Fruit fly (Drosophila melanogaster) whole organism, wandering third instar larva: ENCODE results near the gene CG7872.

Source experiments
- CG32264 ChIP-seq: fragments of 200-800 bp; sonication (Bioruptor generic); optimal IDR thresholded peaks from 2 replicates; lab custom pipeline; 2016; ENCODE audit warnings: missing biosample characterization, missing genetic modification characterization
- OdsH ChIP-seq: fragments of 200-800 bp; sonication (Bioruptor generic); optimal IDR thresholded peaks from 2 replicates; lab custom pipeline; 2016; ENCODE audit warnings: missing biosample characterization, mild to moderate bottlenecking, missing genetic modification characterization
- lola ChIP-seq: fragments of >200 bp; optimal IDR thresholded peaks from 2 replicates; lab custom pipeline; 2017; ENCODE audit warnings: missing biosample characterization, missing genetic modification characterization
- tai ChIP-seq: sonication (Bioruptor generic); optimal IDR thresholded peaks from 2 replicates; lab custom pipeline; 2016; ENCODE audit warnings: missing biosample characterization, missing genetic modification characterization

DNA sequence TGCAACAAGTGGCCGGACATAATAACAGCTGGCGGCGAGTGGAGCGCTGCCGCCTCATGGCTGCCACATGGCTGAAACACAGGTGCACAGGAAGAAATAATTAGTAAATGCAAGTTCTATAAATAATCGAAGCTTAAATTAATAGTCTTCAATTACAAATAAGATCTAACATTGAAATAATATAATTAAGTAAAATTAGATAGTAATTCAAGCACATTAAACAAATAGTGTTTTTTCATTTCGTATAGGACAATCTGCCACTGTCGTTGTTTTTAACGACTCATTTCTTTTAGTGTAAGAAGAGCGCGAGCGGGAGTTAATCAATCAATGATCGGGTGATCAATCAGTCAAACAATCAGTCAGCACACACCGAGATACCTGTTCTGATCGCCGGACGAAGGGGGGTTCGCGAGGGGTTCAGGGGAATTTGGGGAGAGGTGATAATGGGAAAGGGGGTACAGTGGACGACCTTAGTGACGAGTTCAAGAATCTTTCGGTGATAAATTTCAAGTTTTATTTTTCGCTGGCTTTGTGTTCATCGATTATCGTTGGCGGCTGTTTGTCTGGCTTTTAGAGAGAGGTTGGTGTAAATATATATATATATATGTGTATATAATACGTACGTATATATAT, 38.0 kb upstream of the CG7872 start:
- TF ChIP-seq CG32264 (GFP tag; lab: Kevin White, UChicago) (no peak), OdsH (GFP tag; lab: Kevin White, UChicago) (no peak), tai (GFP tag; lab: Kevin White, UChicago) (no peak), lola (GFP tag; lab: Kevin White, UChicago) (no peak)
